Worm (Caenorhabditis elegans) whole organism, young adult: Measurements from ENCODE around the gene bgnt-1.5.

Experiments used
- K12H6.12 ChIP-seq: fragments of 200-800 bp; sonication (Bioruptor generic); optimal IDR thresholded peaks from 2 replicates; lab custom pipeline; 2018; ENCODE audit warnings: mild to moderate bottlenecking, missing genetic modification characterization, missing compliant biosample characterization
- aptf-3 ChIP-seq: fragments of 200-800 bp; sonication (Bioruptor generic); IDR thresholded peaks from 2 replicates; pipeline ENCODE4 v1.3.6; 2022; ENCODE audit warnings: missing genetic modification characterization, missing compliant biosample characterization
- ekl-4 ChIP-seq: fragments of 200-800 bp; sonication (Bioruptor generic); IDR thresholded peaks from 2 replicates; pipeline ENCODE4 v1.3.6; 2022; ENCODE audit warnings: missing genetic modification reagents, missing genetic modification characterization, missing compliant biosample characterization
- lin-40 ChIP-seq: sonication (generic microtip); optimal IDR thresholded peaks from 2 replicates; lab custom pipeline; 2016; ENCODE audit warnings: missing genetic modification characterization, mild to moderate bottlenecking, missing compliant biosample characterization, missing genotype, missing genetic modification reagents
- pha-4 ChIP-seq: fragments of 150-350 bp; sonication (generic microtip); optimal IDR thresholded peaks from 2 replicates; lab custom pipeline; 2014; ENCODE audit warnings: missing biosample characterization, missing genetic modification reagents, missing genetic modification characterization
- snpc-4 ChIP-seq, 5 experiments: fragments of 150-350 bp in 1 of 5; sonication (generic microtip) in 4 of 5; optimal IDR thresholded peaks; 2 replicates each; lab custom pipeline; 2014 to 2018; ENCODE audit warnings: missing genetic modification characterization in 5 of 5, missing biosample characterization in 3 of 5, antibody characterized with exemption in 2 of 5, mild to moderate bottlenecking in 2 of 5, missing compliant biosample characterization in 2 of 5, missing genotype in 2 of 5, moderate library complexity in 2 of 5, missing genetic modification reagents in 1 of 5

ce11 chrX:13250163-13250562, 18.0 kb upstream of the bgnt-1.5 start:
- TF ChIP-seq snpc-4 (GFP tag; optimal IDR thresholded peaks at IDR 0.05; lab: Kevin White, UChicago): no peak
- no peak for TF ChIP-seq snpc-4 (tag; optimal IDR thresholded peaks at IDR 0.05; lab: Kevin White, UChicago)
- no peak for TF ChIP-seq K12H6.12 (tag; lab: Kevin White, UChicago)
- TF ChIP-seq pha-4 (tag; lab: Kevin White, UChicago): peak; percentile 90
- TF ChIP-seq aptf-3 (GFP tag; lab: Robert Waterston, UW): no peak
- peak; percentile 31 for TF ChIP-seq lin-40 (tag; lab: Kevin White, UChicago)
- TF ChIP-seq ekl-4 (GFP tag; lab: Robert Waterston, UW): no peak
